Fruit fly (Drosophila melanogaster) whole organism, embryonic: ENCODE results near the gene Tom70.
A peak's percentile ranks its signal among the peaks of the same experiment; 100 is the strongest.

Experiments
- ATbp ChIP-seq: fragments of 200-800 bp; sonication (Bioruptor generic); optimal IDR thresholded peaks from 2 replicates; lab custom pipeline; 2017; ENCODE audit warnings: missing biosample characterization, mild to moderate bottlenecking, missing genetic modification characterization, missing genetic modification reagents
- Blimp-1 ChIP-seq: fragments of 200-800 bp; sonication (Bioruptor generic); optimal IDR thresholded peaks from 3 replicates; lab custom pipeline; 2018; ENCODE audit warnings: missing biosample characterization, missing genetic modification characterization, mild to moderate bottlenecking, moderate library complexity, missing genetic modification reagents
- CG11504 ChIP-seq: fragments of 200-800 bp; sonication (Bioruptor generic); optimal IDR thresholded peaks from 3 replicates; lab custom pipeline; 2019; ENCODE audit warnings: missing biosample characterization, mild to moderate bottlenecking, missing genetic modification characterization, moderate library complexity
- CG12391 ChIP-seq: fragments of 200-800 bp; sonication (Bioruptor generic); optimal IDR thresholded peaks from 3 replicates; lab custom pipeline; 2018; ENCODE audit warnings: missing biosample characterization, mild to moderate bottlenecking, missing genetic modification characterization, moderate library complexity
- CG12744 ChIP-seq: fragments of 200-800 bp; sonication (Bioruptor generic); optimal IDR thresholded peaks from 2 replicates; lab custom pipeline; 2016; ENCODE audit warnings: missing biosample characterization, missing genetic modification characterization
- CG18599 ChIP-seq: fragments of 200-800 bp; sonication (Bioruptor generic); optimal IDR thresholded peaks from 3 replicates; lab custom pipeline; 2017; ENCODE audit warnings: missing biosample characterization, missing genetic modification characterization, mild to moderate bottlenecking, moderate library complexity, missing genetic modification reagents
- CG2199 ChIP-seq: fragments of 200-800 bp; sonication (Bioruptor generic); IDR thresholded peaks from 3 replicates; pipeline ENCODE4 v1.3.6; 2022; ENCODE audit warnings: missing biosample characterization, missing genetic modification characterization
- CG32767 ChIP-seq: fragments of 200-800 bp; sonication (Bioruptor generic); IDR thresholded peaks from 2 replicates; pipeline ENCODE4 v1.3.6; 2022; ENCODE audit warnings: missing biosample characterization, missing genetic modification characterization
- CG43689 ChIP-seq: fragments of 200-800 bp; sonication (Bioruptor generic); IDR thresholded peaks from 2 replicates; pipeline ENCODE4 v1.3.6; 2022; ENCODE audit warnings: missing biosample characterization, missing genetic modification characterization
- CG6272 ChIP-seq: fragments of 200-800 bp; sonication (Bioruptor generic); IDR thresholded peaks from 2 replicates; pipeline ENCODE4 v1.3.6; 2022; ENCODE audit warnings: missing biosample characterization, missing genetic modification characterization
- CG6654 ChIP-seq: fragments of 200-800 bp; sonication (Bioruptor generic); optimal IDR thresholded peaks from 2 replicates; lab custom pipeline; 2017; ENCODE audit warnings: missing biosample characterization, mild to moderate bottlenecking, missing genetic modification characterization
- CG6689 ChIP-seq: fragments of 200-800 bp; sonication (Bioruptor generic); IDR thresholded peaks from 2 replicates; pipeline ENCODE4 v1.3.6; 2022; ENCODE audit warnings: missing biosample characterization, missing genetic modification characterization
- CG8388 ChIP-seq: fragments of 200-800 bp; sonication (Bioruptor generic); optimal IDR thresholded peaks from 2 replicates; lab custom pipeline; 2019; ENCODE audit warnings: missing biosample characterization, mild to moderate bottlenecking, missing genetic modification characterization, moderate library complexity
- CG9215 ChIP-seq: fragments of 200-800 bp; sonication (Bioruptor generic); IDR thresholded peaks from 2 replicates; pipeline ENCODE4 v1.3.6; 2022; ENCODE audit warnings: missing biosample characterization, missing genetic modification characterization
- CHES-1-like ChIP-seq: fragments of 200-800 bp; sonication (Bioruptor generic); optimal IDR thresholded peaks from 2 replicates; lab custom pipeline; 2016; ENCODE audit warnings: missing biosample characterization, missing genetic modification characterization
- CkIIα-i1 ChIP-seq: fragments of 200-800 bp; sonication (Bioruptor generic); IDR thresholded peaks from 2 replicates; pipeline ENCODE4 v1.3.6; 2022; ENCODE audit warnings: missing biosample characterization, missing genetic modification characterization
- D19A ChIP-seq: fragments of 200-800 bp; optimal IDR thresholded peaks from 3 replicates; lab custom pipeline; 2019; ENCODE audit warnings: missing biosample characterization, mild to moderate bottlenecking, missing genetic modification characterization, moderate library complexity
- Eip74EF ChIP-seq, 2 experiments: fragments of 200-800 bp in 1 of 2; fragments of >200 bp in 1 of 2; sonication (Bioruptor generic) in 1 of 2; optimal IDR thresholded peaks; 2 replicates each; lab custom pipeline; 2017 to 2019; ENCODE audit warnings: missing biosample characterization in 2 of 2, missing genetic modification characterization in 2 of 2, mild to moderate bottlenecking in 1 of 2, moderate library complexity in 1 of 2
- Ets65A ChIP-seq: fragments of 200-800 bp; sonication (Bioruptor generic); peaks from one replicate; lab custom pipeline; 2016; ENCODE audit warnings: missing biosample characterization, missing genetic modification characterization
- Gsc ChIP-seq: fragments of 200-800 bp; sonication (Bioruptor generic); IDR thresholded peaks from 2 replicates; pipeline ENCODE4 v1.3.6; 2022; ENCODE audit warnings: missing biosample characterization, missing genetic modification characterization
- Hr3 ChIP-seq: fragments of 200-800 bp; sonication (Bioruptor generic); optimal IDR thresholded peaks from 3 replicates; lab custom pipeline; 2016; ENCODE audit warnings: missing biosample characterization, missing genetic modification characterization
- Jarid2 ChIP-seq: fragments of 200-800 bp; sonication (Bioruptor generic); optimal IDR thresholded peaks from 3 replicates; lab custom pipeline; 2017; ENCODE audit warnings: mild to moderate bottlenecking, missing biosample characterization, missing genetic modification reagents, missing genetic modification characterization
- MESR4 ChIP-seq: fragments of 200-800 bp; sonication (Bioruptor generic); optimal IDR thresholded peaks from 2 replicates; lab custom pipeline; 2018; ENCODE audit warnings: missing biosample characterization, mild to moderate bottlenecking, missing genetic modification characterization, moderate library complexity
- Med ChIP-seq: fragments of 200-800 bp; sonication (Bioruptor generic); peaks from one replicate; lab custom pipeline; 2016; ENCODE audit warnings: missing biosample characterization, missing genetic modification characterization, mild to moderate bottlenecking, inconsistent platforms, moderate library complexity
- Mrtf ChIP-seq: fragments of 200-800 bp; sonication (Bioruptor generic); IDR thresholded peaks from 3 replicates; pipeline ENCODE4 v1.3.6; 2022; ENCODE audit warnings: missing biosample characterization, missing genetic modification characterization
- Nf-YA ChIP-seq: fragments of 200-800 bp; sonication (Bioruptor generic); IDR thresholded peaks from 2 replicates; pipeline ENCODE4 v1.3.6; 2022; ENCODE audit warnings: missing biosample characterization, missing genetic modification characterization
- Optix ChIP-seq: fragments of 200-800 bp; sonication (Bioruptor generic); IDR thresholded peaks from 3 replicates; pipeline ENCODE4 v1.3.6; 2022; ENCODE audit warnings: missing biosample characterization, missing genetic modification characterization
- Scr ChIP-seq: fragments of 200-800 bp; sonication (Bioruptor generic); IDR thresholded peaks from 2 replicates; pipeline ENCODE4 v1.3.6; 2022; ENCODE audit warnings: missing biosample characterization, missing genetic modification characterization; ENCODE audit not compliant: partially characterized antibody
- YL-1 ChIP-seq: fragments of 200-800 bp; sonication (Bioruptor generic); optimal IDR thresholded peaks from 3 replicates; lab custom pipeline; 2017; ENCODE audit warnings: missing biosample characterization, mild to moderate bottlenecking, missing genetic modification characterization
- ara ChIP-seq: fragments of 200-800 bp; sonication (Bioruptor generic); IDR thresholded peaks from 2 replicates; pipeline ENCODE4 v1.3.6; 2022; ENCODE audit warnings: missing biosample characterization, missing genetic modification characterization
- br ChIP-seq: fragments of >200 bp; optimal IDR thresholded peaks from 2 replicates; lab custom pipeline; 2017
- btn ChIP-seq: fragments of 200-800 bp; sonication (Bioruptor generic); optimal IDR thresholded peaks from 2 replicates; lab custom pipeline; 2016; ENCODE audit warnings: missing biosample characterization, missing genetic modification characterization
- chif ChIP-seq, 2 experiments: fragments of 200-800 bp; sonication (Bioruptor generic); optimal IDR thresholded peaks; 3 replicates each; lab custom pipeline; 2016; ENCODE audit warnings: missing biosample characterization in 2 of 2, missing genetic modification characterization in 2 of 2
- chn ChIP-seq: fragments of 200-800 bp; sonication (Bioruptor generic); optimal IDR thresholded peaks from 2 replicates; lab custom pipeline; 2016; ENCODE audit warnings: missing biosample characterization, missing genetic modification characterization
- dysf ChIP-seq: fragments of 200-800 bp; sonication (Bioruptor generic); IDR thresholded peaks from 3 replicates; pipeline ENCODE4 v1.3.6; 2022; ENCODE audit warnings: missing biosample characterization, missing genetic modification characterization
- gsb-n ChIP-seq: fragments of 200-800 bp; sonication (Bioruptor generic); optimal IDR thresholded peaks from 3 replicates; lab custom pipeline; 2018; ENCODE audit warnings: missing biosample characterization, mild to moderate bottlenecking, missing genetic modification characterization
- pho ChIP-seq: fragments of 200-800 bp; sonication (Bioruptor generic); optimal IDR thresholded peaks from 2 replicates; lab custom pipeline; 2016; ENCODE audit warnings: missing biosample characterization, missing genetic modification characterization
- row ChIP-seq: fragments of 200-800 bp; sonication (Bioruptor generic); IDR thresholded peaks from 3 replicates; pipeline ENCODE4 v1.3.6; 2022; ENCODE audit warnings: missing biosample characterization, missing genetic modification characterization
- salm ChIP-seq: fragments of 200-800 bp; sonication (Bioruptor generic); optimal IDR thresholded peaks from 2 replicates; lab custom pipeline; 2018; ENCODE audit warnings: missing biosample characterization, mild to moderate bottlenecking, missing genetic modification characterization
- schlank ChIP-seq: fragments of 200-800 bp; sonication (Bioruptor generic); optimal IDR thresholded peaks from 2 replicates; lab custom pipeline; 2018; ENCODE audit warnings: missing biosample characterization, mild to moderate bottlenecking, missing genetic modification characterization
- slou ChIP-seq: fragments of 200-800 bp; sonication (Bioruptor generic); optimal IDR thresholded peaks from 3 replicates; lab custom pipeline; 2016; ENCODE audit warnings: missing biosample characterization, missing genetic modification characterization
- sob ChIP-seq: fragments of 200-800 bp; sonication (Bioruptor generic); IDR thresholded peaks from 2 replicates; pipeline ENCODE4 v1.3.6; 2022; ENCODE audit warnings: missing biosample characterization, missing genetic modification characterization
- stc ChIP-seq: fragments of 200-800 bp; sonication (Bioruptor generic); IDR thresholded peaks from 2 replicates; pipeline ENCODE4 v1.3.6; 2022; ENCODE audit warnings: missing biosample characterization, missing genetic modification characterization
- tll ChIP-seq, 2 experiments: fragments of 200-800 bp in 1 of 2; fragments of >200 bp in 1 of 2; sonication (Bioruptor generic) in 1 of 2; optimal IDR thresholded peaks; 2 replicates each; lab custom pipeline; 2017 to 2019; ENCODE audit warnings: missing biosample characterization in 2 of 2, missing genetic modification characterization in 2 of 2, mild to moderate bottlenecking in 1 of 2, moderate library complexity in 1 of 2
- usp ChIP-seq: fragments of >200 bp; optimal IDR thresholded peaks from 2 replicates; lab custom pipeline; 2017; ENCODE audit warnings: missing biosample characterization, missing genetic modification characterization
- vfl ChIP-seq: fragments of 200-800 bp; sonication (Bioruptor generic); optimal IDR thresholded peaks from 2 replicates; lab custom pipeline; 2016; ENCODE audit warnings: missing biosample characterization, missing genetic modification characterization
- wor ChIP-seq: fragments of 200-800 bp; sonication (Bioruptor generic); IDR thresholded peaks from 2 replicates; pipeline ENCODE4 v1.3.6; 2022; ENCODE audit warnings: missing biosample characterization, missing genetic modification characterization

Tom70 gene

dm6 chr2L:12027435-12027834, 10.9 kb downstream of the Tom70 start, which contains the start of gene dmGlut:
Gene dmGlut (plus strand): TSS chr2L:12027438.
- peak; percentile 23 for TF ChIP-seq Jarid2
- no peak for TF ChIP-seq ATbp (GFP tag; lab: Kevin White, UChicago)
- no peak for TF ChIP-seq CG11504 (tag; lab: Kevin White, UChicago)
- TF ChIP-seq Ets65A (GFP tag; lab: Kevin White, UChicago) = peak; percentile 64
- 0 out of 2 replicates have a peak, but pooled peaks have one; percentile 5 for TF ChIP-seq ara
- 0 out of 3 replicates have a peak, but pooled peaks have one; percentile 19 for TF ChIP-seq Optix
- peak; percentile 42 for TF ChIP-seq Med

DNA sequence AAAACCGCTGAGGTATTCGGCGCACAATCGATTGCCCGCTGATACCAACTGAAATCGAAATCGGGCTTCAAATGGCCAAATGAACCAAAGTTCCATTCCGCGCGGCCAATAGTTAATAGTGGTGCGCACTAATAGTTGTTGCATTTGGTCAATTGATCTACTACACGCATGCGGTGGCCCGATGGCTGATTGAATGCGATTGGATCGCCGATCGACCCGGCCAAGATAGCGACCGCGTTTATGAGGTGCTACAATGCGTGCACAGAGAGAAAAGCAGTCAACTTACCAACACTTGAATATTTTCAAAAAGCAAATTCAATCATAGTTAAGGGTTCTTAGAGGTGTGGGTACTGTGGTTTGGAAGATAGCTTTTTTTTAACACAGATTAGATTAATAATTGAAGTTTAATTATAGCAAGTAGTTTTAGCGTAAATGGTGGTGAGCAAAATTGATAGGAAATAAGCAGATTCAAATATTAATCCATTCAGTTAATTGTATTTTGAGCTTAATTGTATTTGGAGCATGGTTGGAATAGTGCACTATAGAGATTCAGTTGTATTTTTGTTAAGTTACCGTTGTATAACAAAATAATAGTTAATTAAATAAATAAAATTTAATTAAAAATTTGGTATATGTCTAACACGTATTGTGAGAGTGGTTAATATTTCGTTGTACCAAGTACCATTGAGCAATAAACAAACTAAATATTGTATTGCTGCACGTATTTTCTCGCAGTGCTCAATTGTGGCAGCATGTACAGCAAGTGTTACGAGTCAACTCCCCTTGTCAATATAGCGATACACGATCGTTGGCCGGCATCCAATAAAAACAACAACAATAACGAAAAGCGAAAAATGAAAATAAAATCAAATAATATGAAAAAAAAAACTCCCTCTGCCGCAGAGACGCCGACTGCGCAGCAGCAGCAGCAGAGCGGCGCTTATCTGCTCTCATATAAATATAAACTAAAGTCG, 11.6 kb downstream of the Tom70 start:
- TF ChIP-seq pho (GFP tag; lab: Kevin White, UChicago) (peak; percentile 35), YL-1 (GFP tag; lab: Kevin White, UChicago) (no peak), CHES-1-like (GFP tag; lab: Kevin White, UChicago) (peak; percentile 31), CG18599 (GFP tag; lab: Kevin White, UChicago) (peak; percentile 56), CG9215 (GFP tag; lab: Robert Waterston, UW) (no peak), tll (GFP tag; optimal IDR thresholded peaks at IDR 0.05; lab: Kevin White, UChicago) (no peak), CG12744 (GFP tag; lab: Kevin White, UChicago) (no peak), CG6654 (peak; percentile 34), D19A (peak; percentile 36), slou (no peak), CG6272 (peak; percentile 24; the same call in 1 of the 2 replicates), CG32767 (GFP tag; lab: Robert Waterston, UW) (0 out of 2 replicates have a peak, but pooled peaks have one; percentile 30), MESR4 (no peak), Mrtf (GFP tag; lab: Robert Waterston, UW) (peak; percentile 31; the same call in 1 of the 3 replicates), schlank (no peak), Scr (GFP tag; lab: Robert Waterston, UW) (no peak), CG6689 (GFP tag; lab: Robert Waterston, UW) (no peak; the same call in none of the 2 replicates), salm (tag; lab: Kevin White, UChicago) (no peak), stc (GFP tag; lab: Robert Waterston, UW) (0 out of 2 replicates have a peak, but pooled peaks have one; percentile 25), btn (GFP tag; lab: Kevin White, UChicago) (peak; percentile 13), row (GFP tag; lab: Robert Waterston, UW) (peak; percentile 69; the same call in 2 of the 3 replicates), CG12391 (tag; lab: Kevin White, UChicago) (peak; percentile 69), usp (no peak), CkIIα-i1 (GFP tag; lab: Robert Waterston, UW) (no peak), Nf-YA (GFP tag; lab: Robert Waterston, UW) (no peak), CG2199 (GFP tag; lab: Robert Waterston, UW) (0 out of 3 replicates have a peak, but pooled peaks have one; percentile 69), Jarid2 (no peak), gsb-n (tag; lab: Kevin White, UChicago) (no peak), Hr3 (GFP tag; lab: Kevin White, UChicago) (peak; percentile 56), dysf (GFP tag; lab: Robert Waterston, UW) (peak; percentile 65), CG8388 (GFP tag; lab: Kevin White, UChicago) (peak; percentile 46), Blimp-1 (GFP tag; lab: Kevin White, UChicago) (peak; percentile 63), br (no peak), Gsc (GFP tag; lab: Robert Waterston, UW) (no peak), Eip74EF (GFP tag; optimal IDR thresholded peaks at IDR 0.05; lab: Kevin White, UChicago) (no peak), sob (GFP tag; lab: Robert Waterston, UW) (peak; percentile 45), wor (no peak; the same call in 1 of the 2 replicates), chif (GFP tag; optimal IDR thresholded peaks at IDR 0.05; lab: Kevin White, UChicago) (peak; percentile 37 to 40), CG43689 (GFP tag; lab: Robert Waterston, UW) (0 out of 2 replicates have a peak, but pooled peaks have one; percentile 25), chn (GFP tag; lab: Kevin White, UChicago) (peak; percentile 54), vfl (GFP tag; lab: Kevin White, UChicago) (no peak)
